Worm (Caenorhabditis elegans) whole organism, L2 larva: Measurements from ENCODE around the gene mom-2.

Experiments
- ama-1 ChIP-seq: fragments of 150-350 bp; optimal IDR thresholded peaks from 2 replicates; lab custom pipeline; 2018; ENCODE audit warnings: inconsistent platforms
- ceh-16 ChIP-seq: fragments of 150-350 bp; optimal IDR thresholded peaks from 2 replicates; lab custom pipeline; 2014; ENCODE audit warnings: missing biosample characterization, missing genetic modification characterization
- egl-27 ChIP-seq: sonication (generic microtip); optimal IDR thresholded peaks from 3 replicates; lab custom pipeline; 2017; ENCODE audit warnings: missing biosample characterization, missing genetic modification reagents, missing genetic modification characterization
- nhr-11 ChIP-seq: fragments of 150-350 bp; optimal IDR thresholded peaks from 2 replicates; lab custom pipeline; 2014; ENCODE audit warnings: missing biosample characterization, missing genetic modification characterization
- nhr-237 ChIP-seq: fragments of 150-350 bp; optimal IDR thresholded peaks from 2 replicates; lab custom pipeline; 2014; ENCODE audit warnings: missing biosample characterization, missing genetic modification characterization
- unc-39 ChIP-seq: fragments of 150-350 bp; optimal IDR thresholded peaks from 2 replicates; lab custom pipeline; 2014; ENCODE audit warnings: missing biosample characterization, missing genetic modification characterization

DNA sequence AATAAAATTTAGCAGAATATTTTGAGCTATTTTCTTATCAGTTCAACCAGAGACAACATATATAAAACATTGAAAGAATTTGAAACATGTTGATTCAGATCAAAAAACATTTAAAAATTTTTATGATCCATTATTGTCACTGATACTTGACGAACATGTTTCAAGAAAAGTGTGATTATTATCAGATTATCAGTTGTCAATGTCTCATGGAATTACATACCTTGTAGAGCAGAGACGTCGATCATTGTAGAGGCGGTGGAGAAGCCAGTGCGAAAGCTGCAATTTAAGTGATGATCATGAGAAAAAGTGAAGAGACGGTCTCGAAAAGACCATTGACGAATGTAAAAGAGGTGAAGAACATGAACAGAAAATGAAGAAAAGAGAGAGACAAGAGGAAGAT is 46.6 kb downstream of the mom-2 start, which contains the start of gene F52E1.9:
- TF ChIP-seq ama-1 (lab: Kevin White, UChicago) (no peak), egl-27 (no peak), nhr-11 (no peak), nhr-237 (tag; lab: Kevin White, UChicago) (no peak), unc-39 (no peak), ceh-16 (tag; lab: Kevin White, UChicago) (no peak)
